Fruit fly (Drosophila melanogaster) whole organism, prepupa: ENCODE measurements around the gene Rbm13.

ENCODE experiments used
- Blimp-1 ChIP-seq: fragments of 200-800 bp; sonication (Bioruptor generic); optimal IDR thresholded peaks from 3 replicates; lab custom pipeline; 2017; ENCODE audit warnings: missing biosample characterization, missing genetic modification characterization, mild to moderate bottlenecking, moderate library complexity, missing genetic modification reagents
- CG10669 ChIP-seq: fragments of 200-800 bp; sonication (Bioruptor generic); optimal IDR thresholded peaks from 3 replicates; lab custom pipeline; 2018; ENCODE audit warnings: missing biosample characterization, mild to moderate bottlenecking, missing genetic modification characterization, moderate library complexity
- CG11294 ChIP-seq: fragments of 200-800 bp; sonication (Bioruptor generic); IDR thresholded peaks from 2 replicates; pipeline ENCODE4 v1.3.6; 2022; ENCODE audit warnings: missing biosample characterization, missing genetic modification characterization
- CG31627 ChIP-seq: fragments of 200-800 bp; sonication (Bioruptor generic); optimal IDR thresholded peaks from 3 replicates; lab custom pipeline; 2016; ENCODE audit warnings: missing biosample characterization, missing genetic modification characterization
- CG6854 ChIP-seq: fragments of 200-800 bp; sonication (Bioruptor generic); optimal IDR thresholded peaks from 2 replicates; lab custom pipeline; 2017; ENCODE audit warnings: missing biosample characterization, mild to moderate bottlenecking, missing genetic modification characterization
- CG8632 ChIP-seq: fragments of 200-800 bp; sonication (Bioruptor generic); optimal IDR thresholded peaks from 3 replicates; lab custom pipeline; 2016; ENCODE audit warnings: missing biosample characterization, missing genetic modification characterization
- Eip75B ChIP-seq: fragments of 200-800 bp; sonication (Bioruptor generic); optimal IDR thresholded peaks from 3 replicates; lab custom pipeline; 2016; ENCODE audit warnings: missing biosample characterization, missing genetic modification characterization
- Ets21C ChIP-seq: fragments of 200-800 bp; sonication (Bioruptor generic); optimal IDR thresholded peaks from 3 replicates; lab custom pipeline; 2016; ENCODE audit warnings: missing biosample characterization, missing genetic modification characterization
- Ets96B ChIP-seq: fragments of 200-800 bp; optimal IDR thresholded peaks from 2 replicates; lab custom pipeline; 2019; ENCODE audit warnings: missing biosample characterization, mild to moderate bottlenecking, missing genetic modification characterization, moderate library complexity
- Gug ChIP-seq: fragments of 200-800 bp; sonication (Bioruptor generic); IDR thresholded peaks from 2 replicates; pipeline ENCODE4 v1.3.6; 2022; ENCODE audit warnings: missing biosample characterization, missing genetic modification characterization
- Sox15 ChIP-seq: fragments of 200-800 bp; sonication (Bioruptor generic); optimal IDR thresholded peaks from 3 replicates; lab custom pipeline; 2016; ENCODE audit warnings: missing biosample characterization, missing genetic modification characterization
- acj6 ChIP-seq: fragments of 200-800 bp; sonication (Bioruptor generic); optimal IDR thresholded peaks from 3 replicates; lab custom pipeline; 2016; ENCODE audit warnings: missing biosample characterization, missing genetic modification characterization
- esn ChIP-seq: fragments of 200-800 bp; sonication (Bioruptor generic); optimal IDR thresholded peaks from 2 replicates; lab custom pipeline; 2016; ENCODE audit warnings: missing biosample characterization, mild to moderate bottlenecking, missing genetic modification characterization, moderate library complexity
- topi ChIP-seq: fragments of 200-800 bp; sonication (Bioruptor generic); optimal IDR thresholded peaks from 3 replicates; lab custom pipeline; 2016; ENCODE audit warnings: missing biosample characterization, missing genetic modification characterization

DNA sequence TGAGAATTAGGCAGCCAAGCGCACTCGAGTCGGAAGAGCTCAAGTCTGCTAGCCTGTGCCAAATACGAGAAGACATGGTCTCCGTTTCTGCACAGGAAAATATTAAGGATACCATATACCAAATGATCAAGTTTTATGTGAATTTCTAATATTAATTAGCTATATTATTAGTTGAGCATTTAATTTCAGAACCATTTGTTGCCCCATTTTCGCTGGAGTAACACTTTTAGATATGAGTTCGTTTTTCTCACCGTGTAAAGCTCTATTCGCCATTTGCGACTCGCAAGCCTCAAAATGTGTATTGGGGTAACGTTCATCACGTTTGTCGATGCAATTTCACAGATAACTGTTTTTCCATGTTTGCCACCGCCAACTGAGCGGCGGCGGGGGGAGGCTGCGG is 49.3 kb upstream of the Rbm13 start:
- TF ChIP-seq Blimp-1 (GFP tag; lab: Kevin White, UChicago), result no peak
- no peak for TF ChIP-seq Ets96B (tag; lab: Kevin White, UChicago)
- no peak for TF ChIP-seq acj6 (GFP tag; lab: Kevin White, UChicago)
- no peak for TF ChIP-seq CG31627 (GFP tag; lab: Kevin White, UChicago)
- TF ChIP-seq topi, result no peak
- TF ChIP-seq Gug (GFP tag; lab: Robert Waterston, UW), result peak; percentile 63; the same call in 1 of the 2 replicates
- TF ChIP-seq Sox15 (GFP tag; lab: Kevin White, UChicago), result no peak
- TF ChIP-seq esn (GFP tag; lab: Kevin White, UChicago), result no peak
- TF ChIP-seq CG10669 (GFP tag; lab: Kevin White, UChicago), result no peak
- no peak for TF ChIP-seq CG6854 (GFP tag; lab: Kevin White, UChicago)
- no peak for TF ChIP-seq CG8632 (GFP tag; lab: Kevin White, UChicago)
- TF ChIP-seq Ets21C (GFP tag; lab: Kevin White, UChicago), result no peak
- TF ChIP-seq CG11294 (GFP tag; lab: Robert Waterston, UW), result no peak
- no peak for TF ChIP-seq Eip75B (GFP tag; lab: Kevin White, UChicago)
